Worm (Caenorhabditis elegans): Measurements from ENCODE around the gene K12G11.6.

The K12G11.6 gene

DNA sequence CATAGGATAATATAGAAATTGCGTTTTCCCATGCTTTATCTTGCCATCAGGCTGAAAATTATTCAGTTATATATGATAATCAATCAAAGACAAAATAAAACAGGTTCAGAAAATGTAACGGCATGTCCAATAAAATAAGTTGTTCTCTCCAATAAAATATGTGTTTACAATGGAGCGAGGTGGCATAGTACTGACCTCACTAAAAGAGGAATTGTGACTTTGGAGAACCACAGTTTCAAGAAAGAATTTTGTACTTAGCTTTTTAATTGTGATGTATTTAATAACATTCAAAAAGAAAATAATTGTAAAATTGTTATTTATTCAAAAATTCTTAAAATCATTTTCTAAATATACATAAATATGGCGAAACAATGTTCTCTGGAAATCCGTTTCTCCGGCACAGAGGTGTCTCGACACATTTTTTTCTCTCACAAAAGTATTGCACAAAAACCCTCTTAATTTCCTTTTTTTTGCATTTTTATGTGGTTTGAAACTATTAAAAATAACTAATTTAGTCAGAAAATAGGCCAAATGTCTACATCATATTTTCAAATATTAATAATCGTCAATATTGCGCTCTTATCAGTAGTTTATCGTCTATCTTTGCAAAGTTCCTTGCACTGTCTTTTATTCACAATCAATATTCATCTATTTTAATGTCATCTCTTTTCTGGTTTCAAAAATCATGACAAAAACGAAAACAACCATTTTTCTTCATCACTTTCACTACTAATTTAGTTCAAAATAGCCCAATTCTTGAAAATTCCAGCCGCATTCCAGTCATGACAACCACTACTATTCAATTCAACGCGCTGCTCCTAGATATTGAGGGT, 39.3 kb downstream of the K12G11.6 start, which contains the start of the genes aman-2 and F58H1.3 (continued):
- TF ChIP-seq sox-4 (tag; optimal IDR thresholded peaks at IDR 0.05) (peak; percentile 6), nhr-71 (tag; optimal IDR thresholded peaks at IDR 0.05) (peak; percentile 57), lin-15B (tag; optimal IDR thresholded peaks at IDR 0.05) (no peak), fkh-10 (GFP tag; optimal IDR thresholded peaks at IDR 0.05) (no peak), ets-5 (GFP tag; IDR thresholded peaks at IDR 0.05) (no peak), ceh-88 (GFP tag; IDR thresholded peaks at IDR 0.05) (peak; percentile 44; the same call in 1 of the 2 replicates), lin-14 (GFP tag; optimal IDR thresholded peaks at IDR 0.05) (peak; percentile 73), dpl-1 (GFP tag; optimal IDR thresholded peaks at IDR 0.05) (peak in 2 of 3 experiments; percentile 15 to 61), skn-1 (tag; optimal IDR thresholded peaks at IDR 0.05) (peak; percentile 36), ceh-90 (tag; optimal IDR thresholded peaks at IDR 0.05) (peak; percentile 21), blmp-1 (tag; optimal IDR thresholded peaks at IDR 0.05) (peak; percentile 26), snu-23 (GFP tag; optimal IDR thresholded peaks at IDR 0.05) (peak; percentile 36), lir-3 (tag; optimal IDR thresholded peaks at IDR 0.05; ENCODE audit: poor library complexity) (peak; percentile 47), ama-1 (optimal IDR thresholded peaks at IDR 0.05) (no peak), lsy-2 (tag; optimal IDR thresholded peaks at IDR 0.05) (peak in 1 of 2 experiments; percentile 78), C16A3.4 (tag; optimal IDR thresholded peaks at IDR 0.05) (peak; percentile 60), pqm-1 (tag; optimal IDR thresholded peaks at IDR 0.05) (no peak), mab-9 (GFP tag; IDR thresholded peaks at IDR 0.05) (no peak), lin-13 (GFP tag; optimal IDR thresholded peaks at IDR 0.05) (no peak), unc-30 (tag; optimal IDR thresholded peaks at IDR 0.05) (no peak), egl-27 (tag; optimal IDR thresholded peaks at IDR 0.05) (no peak), ztf-4 (tag; optimal IDR thresholded peaks at IDR 0.05) (no peak), efl-1 (optimal IDR thresholded peaks at IDR 0.05) (peak; percentile 46 to 58), efl-1 (GFP tag; optimal IDR thresholded peaks at IDR 0.05 in 1 of 2) (peak; percentile 39 to 41), xbp-1 (tag; optimal IDR thresholded peaks at IDR 0.05) (peak; percentile 22), jun-1 (tag; optimal IDR thresholded peaks at IDR 0.05) (no peak), sptf-1 (tag; optimal IDR thresholded peaks at IDR 0.05) (no peak), nhr-47 (tag; optimal IDR thresholded peaks at IDR 0.05) (peak; percentile 62), isw-1 (GFP tag; IDR thresholded peaks at IDR 0.05) (peak; percentile 54; the same call in 1 of the 2 replicates), irx-1 (tag; optimal IDR thresholded peaks at IDR 0.05) (peak; percentile 5)

DNA sequence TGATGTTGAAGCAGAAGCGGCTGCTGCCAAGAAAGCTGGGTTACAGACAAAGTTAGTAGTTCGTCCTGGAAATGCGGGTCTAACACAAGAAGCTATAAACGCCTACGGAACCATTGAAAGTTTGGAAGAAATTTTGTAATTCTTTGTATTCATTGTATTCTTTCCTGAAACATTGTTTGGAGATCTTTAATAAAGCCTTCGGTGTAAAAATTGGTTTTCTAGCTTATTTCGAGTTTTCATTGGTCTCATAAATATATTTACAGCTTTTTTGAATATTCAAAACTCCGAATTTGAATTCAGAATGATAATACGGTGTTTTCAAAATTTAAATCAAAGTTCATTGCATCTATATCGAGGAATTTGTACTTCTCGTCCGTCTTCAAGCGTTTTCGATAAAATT, 40.7 kb downstream of the K12G11.6 start, which contains the start of gene F58H1.8:
TSS of gene F58H1.8 (plus strand) at position 301 of the 400 bp plus-strand sequence.
- TF ChIP-seq blmp-1 (tag; optimal IDR thresholded peaks at IDR 0.05) = no peak
- no peak for TF ChIP-seq mef-2 (tag; optimal IDR thresholded peaks at IDR 0.05)
- no peak for TF ChIP-seq pag-3 (tag; optimal IDR thresholded peaks at IDR 0.05; ENCODE audit: borderline replicate concordance, insufficient read depth)
- no peak for TF ChIP-seq mab-9 (GFP tag; IDR thresholded peaks at IDR 0.05)
- TF ChIP-seq nhr-20 (tag; optimal IDR thresholded peaks at IDR 0.05) = no peak
- no peak for TF ChIP-seq efl-1 (optimal IDR thresholded peaks at IDR 0.05)
- TF ChIP-seq efl-1 (GFP tag; optimal IDR thresholded peaks at IDR 0.05 in 1 of 2) = peak in 1 of 2 experiments; percentile 20
- TF ChIP-seq fkh-10 (GFP tag; optimal IDR thresholded peaks at IDR 0.05) = no peak
- TF ChIP-seq ceh-90 (tag; optimal IDR thresholded peaks at IDR 0.05) = no peak

DNA sequence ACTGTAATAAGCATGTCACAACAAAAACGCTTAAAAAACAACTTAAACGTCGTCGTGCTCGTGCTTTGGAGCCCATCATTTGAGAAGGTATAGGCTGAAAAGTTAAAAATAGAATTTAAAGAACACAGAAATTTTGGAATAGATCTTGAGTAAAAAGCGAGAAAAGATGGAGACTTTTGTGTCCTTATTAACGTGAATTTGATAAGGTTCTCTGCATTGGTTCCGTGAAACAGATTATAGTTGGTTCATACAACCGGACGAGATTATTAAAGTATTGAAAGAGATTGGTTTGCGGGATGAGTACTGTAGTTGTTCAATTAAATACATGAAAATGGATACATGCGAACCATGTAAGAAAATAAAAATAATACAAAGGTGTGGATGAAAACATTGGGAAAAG, 43.6 kb downstream of the K12G11.6 start, which contains the start of gene gpla-1:
TSS of gene gpla-1 (minus strand) at position 101 of the 400 bp plus-strand sequence.
- TF ChIP-seq irx-1 (tag; optimal IDR thresholded peaks at IDR 0.05) (no peak), zag-1 (tag; optimal IDR thresholded peaks at IDR 0.05) (no peak), tbx-2 (tag; optimal IDR thresholded peaks at IDR 0.05) (no peak), fkh-8 (tag; optimal IDR thresholded peaks at IDR 0.05) (no peak), zip-4 (GFP tag; optimal IDR thresholded peaks at IDR 0.05) (no peak), Y116A8C.19 (tag; optimal IDR thresholded peaks at IDR 0.05; ENCODE audit: borderline replicate concordance) (no peak), lir-3 (tag; optimal IDR thresholded peaks at IDR 0.05; ENCODE audit: poor library complexity) (no peak), snu-23 (GFP tag; optimal IDR thresholded peaks at IDR 0.05) (no peak), ceh-82 (tag; optimal IDR thresholded peaks at IDR 0.05) (no peak), rnt-1 (tag; optimal IDR thresholded peaks at IDR 0.05) (no peak), jun-1 (tag; optimal IDR thresholded peaks at IDR 0.05) (no peak), elt-3 (tag; optimal IDR thresholded peaks at IDR 0.05) (no peak)
